Worm (Caenorhabditis elegans) whole organism, mixed stage, embryonic: ENCODE results near the gene fbxa-65.

ENCODE experiments used
- bed-3 ChIP-seq: fragments of 200-800 bp; sonication (Bioruptor generic); optimal IDR thresholded peaks from 3 replicates; lab custom pipeline; 2018; ENCODE audit warnings: mild to moderate bottlenecking, missing genetic modification characterization, moderate library complexity, missing compliant biosample characterization
- elt-1 ChIP-seq: sonication (generic microtip); optimal IDR thresholded peaks from 2 replicates; lab custom pipeline; 2017; ENCODE audit warnings: missing genetic modification characterization, mild to moderate bottlenecking, missing compliant biosample characterization, antibody characterized with exemption, moderate library complexity, borderline replicate concordance; ENCODE audit not compliant: insufficient read depth
- nhr-28 ChIP-seq: fragments of 150-350 bp; optimal IDR thresholded peaks from 2 replicates; lab custom pipeline; 2014; ENCODE audit warnings: missing biosample characterization, missing genetic modification characterization

DNA sequence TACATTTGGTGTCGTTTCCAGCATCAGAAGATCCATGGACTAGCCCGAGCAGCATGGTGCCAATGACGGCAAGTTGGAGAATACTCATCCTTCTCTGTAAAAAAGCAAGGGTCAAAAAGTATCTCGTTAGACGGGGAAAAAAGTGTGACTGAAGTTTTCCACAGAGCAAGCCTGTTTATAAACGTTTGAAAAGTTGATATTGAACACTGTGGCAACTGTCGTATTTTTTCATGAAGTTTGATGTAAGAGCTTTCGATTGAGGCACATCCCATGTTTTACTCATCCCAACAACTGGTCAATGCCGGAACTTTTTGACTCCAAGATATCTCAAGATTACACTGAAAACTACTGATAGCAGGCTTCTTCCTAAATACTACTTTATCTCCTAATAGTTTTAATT, 27.3 kb downstream of the fbxa-65 start, which contains the start of gene F35F10.13:
- no peak for TF ChIP-seq nhr-28 (tag; lab: Kevin White, UChicago)
- no peak for TF ChIP-seq bed-3 (GFP tag; lab: Kevin White, UChicago)
- TF ChIP-seq elt-1 (tag; lab: Kevin White, UChicago) = no peak
